In the genomic region with DNA sequence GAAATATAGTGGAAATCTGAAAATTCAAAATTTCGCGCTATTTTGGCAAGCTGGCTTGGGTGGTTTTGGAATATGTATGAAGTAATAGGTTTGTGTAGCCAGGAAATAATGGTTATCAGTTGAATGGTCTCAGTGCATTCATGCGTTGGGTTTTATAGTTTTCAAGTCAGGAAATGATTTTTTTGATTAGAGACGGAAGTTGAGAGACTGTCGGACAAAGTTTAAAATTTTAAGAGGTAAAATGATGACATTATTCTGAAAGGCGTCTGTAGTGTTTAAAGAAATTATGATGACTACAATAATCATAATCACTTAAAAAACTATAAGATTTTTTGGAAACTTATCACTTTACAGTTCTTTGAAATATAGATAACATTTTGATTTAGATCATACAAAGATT, we compare ENCODE assay signal across 5 worm cellular contexts.
TF ChIP-seq lines count a peak whose summit lies in the region.

A gene (minus strand): TSS at position 129 of the 400 bp plus-strand sequence.

TF ChIP-seq in whole organism, L1 larva, 84 proteins besides CTCF, POLR2A, EP300 and RAD21:
- TF ChIP-seq pax-3 (tag; optimal IDR thresholded peaks at IDR 0.05; lab: Kevin White, UChicago) (no peak), elt-2 (tag; optimal IDR thresholded peaks at IDR 0.05; lab: Kevin White, UChicago) (peak; percentile 86), F16B12.6 (tag; optimal IDR thresholded peaks at IDR 0.05; lab: Kevin White, UChicago) (no peak)
TF ChIP-seq in whole organism, L1 larva: peak in this region for 1.

TF ChIP-seq in whole organism, L2 larva, 48 proteins besides CTCF, POLR2A, EP300 and RAD21:
- TF ChIP-seq nhr-129 (tag; optimal IDR thresholded peaks at IDR 0.05; lab: Kevin White, UChicago) (no peak), crh-2 (tag; optimal IDR thresholded peaks at IDR 0.05; lab: Kevin White, UChicago) (peak; percentile 14), fos-1 (tag; optimal IDR thresholded peaks at IDR 0.05; lab: Kevin White, UChicago) (peak; percentile 85), nhr-6 (tag; optimal IDR thresholded peaks at IDR 0.05; lab: Kevin White, UChicago) (no peak), sma-9 (GFP tag; optimal IDR thresholded peaks at IDR 0.05; lab: Kevin White, UChicago) (peak; percentile 69), sma-9 (tag; optimal IDR thresholded peaks at IDR 0.05; lab: Kevin White, UChicago) (no peak), skn-1 (tag; optimal IDR thresholded peaks at IDR 0.05; lab: Kevin White, UChicago) (peak; percentile 4), gmeb-1 (tag; optimal IDR thresholded peaks at IDR 0.05; lab: Kevin White, UChicago) (no peak)

TF ChIP-seq in whole organism, L3 larva, 47 proteins besides CTCF, POLR2A, EP300 and RAD21:
- TF ChIP-seq fkh-10 (GFP tag; optimal IDR thresholded peaks at IDR 0.05; lab: Kevin White, UChicago), result no peak
- TF ChIP-seq sea-2 (GFP tag; optimal IDR thresholded peaks at IDR 0.05; lab: Kevin White, UChicago), result no peak
- peak; percentile 9 for TF ChIP-seq jun-1 (tag; optimal IDR thresholded peaks at IDR 0.05; lab: Kevin White, UChicago)
- TF ChIP-seq zag-1 (tag; optimal IDR thresholded peaks at IDR 0.05; lab: Kevin White, UChicago), result no peak
- TF ChIP-seq pqm-1 (tag; optimal IDR thresholded peaks at IDR 0.05; lab: Kevin White, UChicago), result peak; percentile 85
- TF ChIP-seq nhr-77 (tag; optimal IDR thresholded peaks at IDR 0.05; lab: Kevin White, UChicago), result no peak
- TF ChIP-seq egl-5 (tag; optimal IDR thresholded peaks at IDR 0.05; lab: Kevin White, UChicago), result no peak
- TF ChIP-seq nhr-237 (tag; optimal IDR thresholded peaks at IDR 0.05; lab: Kevin White, UChicago), result no peak
- peak; percentile 77 for TF ChIP-seq skn-1 (tag; optimal IDR thresholded peaks at IDR 0.05; lab: Kevin White, UChicago)
- no peak for TF ChIP-seq nhr-43 (tag; optimal IDR thresholded peaks at IDR 0.05; lab: Kevin White, UChicago; ENCODE audit: poor library complexity, severe bottlenecking)
- TF ChIP-seq unc-62 (GFP tag; optimal IDR thresholded peaks at IDR 0.05; lab: Kevin White, UChicago), result no peak
- no peak for TF ChIP-seq tbx-2 (tag; optimal IDR thresholded peaks at IDR 0.05; lab: Kevin White, UChicago)
- no peak for TF ChIP-seq nhr-11 (tag; optimal IDR thresholded peaks at IDR 0.05; lab: Kevin White, UChicago)
- no peak for TF ChIP-seq nhr-76 (tag; optimal IDR thresholded peaks at IDR 0.05; lab: Kevin White, UChicago)
- TF ChIP-seq ama-1 (optimal IDR thresholded peaks at IDR 0.05; lab: Kevin White, UChicago), result no peak
- no peak for TF ChIP-seq lin-39 (tag; optimal IDR thresholded peaks at IDR 0.05; lab: Kevin White, UChicago)
- no peak for TF ChIP-seq nhr-67 (tag; optimal IDR thresholded peaks at IDR 0.05; lab: Kevin White, UChicago)
- TF ChIP-seq mdl-1 (tag; optimal IDR thresholded peaks at IDR 0.05; lab: Kevin White, UChicago), result no peak
- no peak for TF ChIP-seq lin-15B (tag; optimal IDR thresholded peaks at IDR 0.05; lab: Kevin White, UChicago)
- TF ChIP-seq ztf-4 (tag; optimal IDR thresholded peaks at IDR 0.05; lab: Kevin White, UChicago), result no peak
- peak; percentile 93 for TF ChIP-seq elt-2 (tag; optimal IDR thresholded peaks at IDR 0.05; lab: Kevin White, UChicago)

TF ChIP-seq in whole organism, L4 larva, 104 proteins besides CTCF, POLR2A, EP300 and RAD21:
- TF ChIP-seq pqm-1 (tag; optimal IDR thresholded peaks at IDR 0.05; lab: Kevin White, UChicago) (peak; percentile 73), dmd-6 (GFP tag; IDR thresholded peaks at IDR 0.05; lab: Robert Waterston, UW) (peak; percentile 91), nhr-237 (tag; optimal IDR thresholded peaks at IDR 0.05; lab: Kevin White, UChicago) (no peak), dve-1 (tag; optimal IDR thresholded peaks at IDR 0.05; lab: Kevin White, UChicago; ENCODE audit: insufficient read depth) (peak; percentile 80), sdz-12 (GFP tag; optimal IDR thresholded peaks at IDR 0.05; lab: Kevin White, UChicago) (no peak), D1046.2 (GFP tag; IDR thresholded peaks at IDR 0.05; lab: Robert Waterston, UW) (no peak), nhr-6 (tag; optimal IDR thresholded peaks at IDR 0.05; lab: Kevin White, UChicago) (no peak), snpc-4 (tag; optimal IDR thresholded peaks at IDR 0.05; lab: Kevin White, UChicago) (no peak), spr-3 (GFP tag; optimal IDR thresholded peaks at IDR 0.05; lab: Kevin White, UChicago) (no peak), nhr-48 (tag; optimal IDR thresholded peaks at IDR 0.05; lab: Kevin White, UChicago) (peak; percentile 57), nhr-28 (tag; optimal IDR thresholded peaks at IDR 0.05; lab: Kevin White, UChicago) (peak; percentile 83), Y48G9A.11 (GFP tag; IDR thresholded peaks at IDR 0.05; lab: Robert Waterston, UW) (no peak), ceh-32 (tag; optimal IDR thresholded peaks at IDR 0.05; lab: Kevin White, UChicago; ENCODE audit: poor library complexity) (no peak), ZK337.2 (GFP tag; IDR thresholded peaks at IDR 0.05; lab: Robert Waterston, UW) (no peak), nhr-42 (GFP tag; IDR thresholded peaks at IDR 0.05; lab: Robert Waterston, UW) (no peak), ceh-44 (GFP tag; IDR thresholded peaks at IDR 0.05; lab: Robert Waterston, UW) (no peak), lin-1 (GFP tag; IDR thresholded peaks at IDR 0.05; lab: Robert Waterston, UW) (peak; percentile 77), vab-7 (GFP tag; IDR thresholded peaks at IDR 0.05; lab: Robert Waterston, UW) (no peak), hlh-11 (tag; optimal IDR thresholded peaks at IDR 0.05; lab: Kevin White, UChicago) (peak; percentile 58), T20F7.1 (GFP tag; optimal IDR thresholded peaks at IDR 0.05; lab: Kevin White, UChicago) (peak; percentile 1), lim-7 (GFP tag; IDR thresholded peaks at IDR 0.05; lab: Robert Waterston, UW) (no peak), php-3 (GFP tag; IDR thresholded peaks at IDR 0.05; lab: Robert Waterston, UW) (peak; percentile 79), nhr-41 (GFP tag; IDR thresholded peaks at IDR 0.05; lab: Robert Waterston, UW) (no peak)
TF ChIP-seq in whole organism, L4 larva: peak in this region for 9.

TF ChIP-seq in whole organism, young adult, 124 proteins besides CTCF, POLR2A, EP300 and RAD21:
- TF ChIP-seq pha-4 (tag; optimal IDR thresholded peaks at IDR 0.05; lab: Kevin White, UChicago), result no peak
- TF ChIP-seq ets-4 (GFP tag; optimal IDR thresholded peaks at IDR 0.05; lab: Kevin White, UChicago), result peak; percentile 19
- TF ChIP-seq nhr-80 (tag; optimal IDR thresholded peaks at IDR 0.05; lab: Kevin White, UChicago), result peak; percentile 86
- peak; percentile 30 for TF ChIP-seq atf-7 (tag; optimal IDR thresholded peaks at IDR 0.05; lab: Kevin White, UChicago)
- peak; percentile 30 for TF ChIP-seq ztf-22 (GFP tag; optimal IDR thresholded peaks at IDR 0.05; lab: Kevin White, UChicago)
TF ChIP-seq in whole organism, young adult: peak in this region for 4.
